Worm (Caenorhabditis elegans): ENCODE results near the gene nhr-66.

DNA sequence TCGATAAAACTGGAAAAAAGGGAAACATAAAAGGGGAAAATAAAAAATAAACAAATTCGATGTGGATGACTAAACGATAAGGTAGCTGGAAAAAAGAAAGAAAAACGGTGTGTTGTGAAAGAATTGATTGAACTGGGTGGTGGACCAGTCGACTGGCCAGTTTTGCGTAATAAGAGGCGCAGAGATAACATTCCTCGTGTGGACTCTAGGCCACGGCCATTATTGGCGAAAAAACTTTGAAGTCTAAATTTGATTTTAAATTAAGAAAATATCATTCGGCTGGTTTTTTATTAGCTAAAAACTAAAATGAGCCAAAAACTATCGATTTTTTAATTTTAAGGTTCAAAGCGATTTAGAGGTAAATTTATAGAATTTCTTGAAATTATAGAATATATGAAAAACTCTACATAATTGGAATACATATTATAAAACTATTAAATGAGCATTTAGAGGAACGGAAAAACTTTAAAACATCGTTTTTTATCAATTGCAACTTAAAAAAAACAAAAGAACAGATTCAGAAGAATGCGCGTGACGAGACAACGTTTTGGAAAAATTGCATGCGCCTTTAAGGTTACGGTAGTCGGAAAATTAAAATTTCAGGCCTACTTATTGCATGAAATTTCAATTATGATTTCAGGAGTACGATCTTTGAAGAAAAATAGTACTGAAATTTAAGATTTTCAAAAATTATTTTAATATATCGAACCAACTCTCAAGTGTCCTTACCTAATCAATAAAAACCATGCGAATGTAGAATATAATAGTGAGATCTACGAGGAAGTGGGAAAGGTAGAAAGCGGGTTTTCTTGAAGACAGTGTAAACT lies 30.9 kb downstream of the nhr-66 start, which contains the start of gene hgrs-1:
- peak in 1 of 3 experiments; percentile 9 for TF ChIP-seq dpl-1 (GFP tag; optimal IDR thresholded peaks at IDR 0.05)
- TF ChIP-seq mdl-1 (tag; optimal IDR thresholded peaks at IDR 0.05), result no peak
- TF ChIP-seq aha-1 (tag; optimal IDR thresholded peaks at IDR 0.05), result no peak
- no peak for TF ChIP-seq snpc-4 (tag; optimal IDR thresholded peaks at IDR 0.05)
- no peak for TF ChIP-seq unc-62 (GFP tag; optimal IDR thresholded peaks at IDR 0.05)

Measured in whole organism, L1 larva.